Worm (Caenorhabditis elegans): Measurements from ENCODE around the gene str-233.

ce11 chrV:16047052-16047451 lies 37.6 kb upstream of the str-233 start:
- no peak for TF ChIP-seq him-1 (tag; optimal IDR thresholded peaks at IDR 0.05)
- TF ChIP-seq W03F9.2 (tag; optimal IDR thresholded peaks at IDR 0.05) = no peak
- TF ChIP-seq dao-5 (tag; optimal IDR thresholded peaks at IDR 0.05) = no peak
